Worm (Caenorhabditis elegans) whole organism, L4/young adult: ENCODE data around the gene alh-11.

Experiments used
- W03F9.2 ChIP-seq: fragments of 150-350 bp; optimal IDR thresholded peaks from 2 replicates; lab custom pipeline; 2014; ENCODE audit warnings: missing biosample characterization, missing genetic modification characterization
- dao-5 ChIP-seq: sonication (generic microtip); optimal IDR thresholded peaks from 2 replicates; lab custom pipeline; 2016; ENCODE audit warnings: missing genotype, missing genetic modification characterization, moderate library complexity, missing compliant biosample characterization
- him-1 ChIP-seq: sonication (generic microtip); optimal IDR thresholded peaks from 2 replicates; lab custom pipeline; 2016; ENCODE audit warnings: missing genotype, missing genetic modification reagents, missing genetic modification characterization, missing compliant biosample characterization

Gene alh-11

ce11 chrIII:778771-779170, at the start of gene alh-11:
alh-11 (minus strand) TSS chrIII:778871.
- TF ChIP-seq him-1 (tag; lab: Kevin White, UChicago) = no peak
- TF ChIP-seq W03F9.2 = no peak
- no peak for TF ChIP-seq dao-5

DNA sequence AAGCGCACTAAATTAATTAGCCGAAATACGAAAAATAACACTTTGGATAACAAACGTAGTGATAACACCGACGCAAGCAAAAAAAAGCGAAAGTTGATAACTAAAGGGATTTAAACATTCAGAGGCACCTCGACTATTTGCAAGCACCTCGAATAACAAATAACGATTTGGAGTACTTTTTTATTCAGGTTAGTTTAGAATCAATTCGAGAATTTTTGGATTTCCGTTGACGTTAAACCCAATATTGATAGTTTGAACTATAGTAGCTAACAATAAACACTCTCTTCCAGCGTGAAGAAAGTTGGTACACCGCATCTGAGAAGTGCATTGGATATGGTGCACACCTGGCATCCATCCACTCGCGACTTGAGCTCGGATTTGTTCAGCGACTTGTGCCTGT, 46.6 kb upstream of the alh-11 start:
- TF ChIP-seq him-1 (tag; lab: Kevin White, UChicago) = no peak
- no peak for TF ChIP-seq dao-5
- no peak for TF ChIP-seq W03F9.2

DNA sequence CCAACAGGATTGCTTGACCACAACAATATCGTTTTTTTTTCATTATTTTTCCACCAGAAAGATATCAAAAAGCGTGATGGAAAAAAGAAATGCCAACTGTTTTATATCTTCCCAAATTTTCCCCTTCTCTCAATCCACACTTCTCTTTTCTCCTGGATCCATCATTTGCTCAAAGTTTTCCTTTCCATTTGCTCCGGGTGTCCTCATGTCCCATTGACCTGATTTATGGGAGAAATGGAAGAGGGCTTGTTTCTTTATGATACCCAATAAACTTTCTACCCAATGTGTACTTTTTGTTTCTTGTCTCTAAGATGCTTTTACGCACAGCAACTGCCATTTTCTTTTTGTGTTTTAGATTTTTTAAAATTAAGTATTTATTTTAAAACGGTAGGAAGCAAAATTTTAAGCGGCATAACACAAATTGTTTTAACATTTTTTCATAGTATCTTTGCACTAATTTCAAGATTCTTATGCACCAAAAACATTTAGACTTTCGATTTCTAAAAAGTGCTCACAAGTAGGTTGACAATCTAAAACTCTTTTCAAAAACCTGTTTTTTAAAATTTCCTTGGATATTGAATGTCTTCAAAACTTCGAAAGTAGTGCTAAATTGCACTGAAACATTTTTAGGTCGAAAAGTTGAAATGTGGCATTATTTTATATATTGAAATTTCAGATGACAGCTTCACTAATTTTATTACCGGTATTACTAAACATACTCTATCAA, 44.0 kb upstream of the alh-11 start, which contains the start of gene clec-149:
Gene clec-149 (plus strand): TSS at position 677 of the 727 bp plus-strand sequence.
- TF ChIP-seq W03F9.2 (no peak), dao-5 (no peak), him-1 (tag; lab: Kevin White, UChicago) (no peak)

- TF ChIP-seq dao-5 (no peak), W03F9.2 (no peak), him-1 (tag; lab: Kevin White, UChicago) (no peak)
Observed at ce11 chrIII:819313-819712, 40.6 kb upstream of the alh-11 start.

ce11 chrIII:815845-816244, 37.2 kb upstream of the alh-11 start, which contains the start of gene dac-1:
dac-1 (plus strand) TSS chrIII:816145.
- TF ChIP-seq W03F9.2 = no peak
- TF ChIP-seq dao-5 = no peak

ce11 chrIII:811544-811943, 32.9 kb upstream of the alh-11 start, which contains the start of gene daf-7:
daf-7 (plus strand) TSS chrIII:811844.
- TF ChIP-seq W03F9.2 (no peak), him-1 (tag; lab: Kevin White, UChicago) (no peak), dao-5 (no peak)

- no peak for TF ChIP-seq him-1 (tag; lab: Kevin White, UChicago)
- TF ChIP-seq W03F9.2 = no peak
- no peak for TF ChIP-seq dao-5
Observed at ce11 chrIII:802041-802440, 23.4 kb upstream of the alh-11 start.

- TF ChIP-seq W03F9.2 (no peak), him-1 (tag; lab: Kevin White, UChicago) (no peak), dao-5 (no peak)
Observed at ce11 chrIII:797507-797906, 18.8 kb upstream of the alh-11 start.

DNA sequence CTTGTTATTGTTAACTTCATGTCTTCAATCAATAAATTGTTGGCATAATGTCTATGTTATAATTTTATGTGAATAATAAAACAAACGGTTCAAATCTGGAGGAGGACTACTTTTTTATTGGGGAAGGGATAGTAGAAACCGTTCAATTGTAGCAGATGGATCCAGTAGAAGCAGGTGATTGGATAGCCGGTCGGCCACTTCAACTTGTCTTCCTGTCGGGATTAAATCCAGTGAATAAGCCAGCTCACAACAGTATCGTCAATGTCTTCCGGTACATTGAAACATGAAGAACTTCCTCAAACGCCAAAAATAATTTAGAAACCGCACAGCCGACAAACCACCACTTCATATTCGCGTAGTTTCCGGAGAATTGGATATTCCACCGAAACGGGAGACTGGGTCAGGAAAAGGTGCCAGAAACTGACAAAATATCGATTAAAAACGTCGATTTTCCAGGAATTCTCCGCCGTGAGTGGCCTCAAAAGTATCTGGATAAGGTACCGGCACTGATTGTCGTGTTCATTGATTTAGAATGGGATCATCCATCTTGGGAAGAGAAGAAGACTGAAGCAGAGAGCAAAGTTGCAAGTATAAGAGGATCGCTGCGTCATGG, 16.4 kb upstream of the alh-11 start, which contains the start of gene trpp-11:
Gene trpp-11 (plus strand): TSS at position 153 of the 613 bp plus-strand sequence.
- TF ChIP-seq him-1 (tag; lab: Kevin White, UChicago) = no peak
- TF ChIP-seq W03F9.2 = no peak

- no peak for TF ChIP-seq him-1 (tag; lab: Kevin White, UChicago)
- TF ChIP-seq dao-5 = no peak
- no peak for TF ChIP-seq W03F9.2
Observed at ce11 chrIII:794000-794399, 15.3 kb upstream of the alh-11 start, which contains the start of gene rps-29. rps-29 (plus strand) TSS chrIII:794300.

ce11 chrIII:793595-793994, 14.9 kb upstream of the alh-11 start, which contains the start of gene snt-2:
snt-2 (minus strand) TSS chrIII:793733.
- TF ChIP-seq W03F9.2 = peak; percentile 42
- TF ChIP-seq him-1 (tag; lab: Kevin White, UChicago) = peak; percentile 35
- no peak for TF ChIP-seq dao-5

DNA sequence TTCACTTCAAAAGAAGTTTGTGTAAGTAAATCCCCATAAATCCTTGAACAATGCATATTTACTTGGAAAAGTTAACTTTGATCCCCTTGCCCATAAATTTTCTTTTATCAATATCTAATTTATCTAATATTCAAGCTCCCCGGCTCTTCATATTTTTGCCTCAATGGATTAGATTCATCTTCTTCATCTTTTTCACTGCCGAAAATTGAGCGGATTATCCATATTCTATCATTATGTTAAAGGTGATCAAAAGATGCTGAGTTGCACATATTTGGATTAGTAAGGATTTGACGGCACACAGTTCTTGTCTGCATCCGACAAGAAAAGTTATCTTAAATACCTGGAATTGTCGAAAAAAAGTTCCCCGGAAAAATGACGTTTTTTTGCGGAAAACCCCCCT, 11.9 kb upstream of the alh-11 start:
- TF ChIP-seq W03F9.2 (no peak), him-1 (tag; lab: Kevin White, UChicago) (no peak), dao-5 (no peak)

ce11 chrIII:789604-790003, 10.9 kb upstream of the alh-11 start:
- no peak for TF ChIP-seq him-1 (tag; lab: Kevin White, UChicago)

- TF ChIP-seq W03F9.2 (peak; percentile 82), dao-5 (no peak)
Observed at ce11 chrIII:783254-783753, 4.6 kb upstream of the alh-11 start, which contains the start of the genes dagl-2 and ppm-1.G. dagl-2 (minus strand) TSS chrIII:783305. ppm-1.G (plus strand) TSS chrIII:783703.

- TF ChIP-seq dao-5 (no peak), him-1 (tag; lab: Kevin White, UChicago) (no peak), W03F9.2 (no peak)
Observed at ce11 chrIII:782503-782902, 3.8 kb upstream of the alh-11 start.
